Worm (Caenorhabditis elegans) whole organism, young adult: ENCODE measurements around the gene C31C9.7.

Source experiments
- B0336.3 ChIP-seq: fragments of 200-800 bp; sonication (Bioruptor generic); IDR thresholded peaks from 2 replicates; pipeline ENCODE4 v1.3.6; 2022; ENCODE audit warnings: missing genetic modification characterization, missing compliant biosample characterization
- F55B11.4 ChIP-seq: sonication (generic microtip); optimal IDR thresholded peaks from 2 replicates; lab custom pipeline; 2016; ENCODE audit warnings: missing compliant biosample characterization, missing genetic modification characterization, borderline replicate concordance; ENCODE audit not compliant: insufficient read depth
- K12H6.12 ChIP-seq: fragments of 200-800 bp; sonication (Bioruptor generic); optimal IDR thresholded peaks from 2 replicates; lab custom pipeline; 2018; ENCODE audit warnings: mild to moderate bottlenecking, missing genetic modification characterization, missing compliant biosample characterization
- Y79H2A.3 ChIP-seq: fragments of 200-800 bp; sonication (Bioruptor generic); conservative IDR thresholded peaks from 2 replicates; pipeline ENCODE4 v1.3.6; 2022; ENCODE audit warnings: missing genetic modification reagents, missing genetic modification characterization, missing compliant biosample characterization
- aptf-2 ChIP-seq: fragments of 200-800 bp; sonication (Bioruptor generic); conservative IDR thresholded peaks from 2 replicates; pipeline ENCODE4 v1.3.6; 2022; ENCODE audit warnings: missing genetic modification reagents, missing genetic modification characterization, missing compliant biosample characterization
- atf-7 ChIP-seq: sonication (generic microtip); optimal IDR thresholded peaks from 2 replicates; lab custom pipeline; 2017; ENCODE audit warnings: mild to moderate bottlenecking, missing genetic modification characterization, missing compliant biosample characterization
- athp-1 ChIP-seq: sonication (generic microtip); optimal IDR thresholded peaks from 2 replicates; lab custom pipeline; 2017; ENCODE audit warnings: mild to moderate bottlenecking, missing genetic modification characterization, missing compliant biosample characterization
- attf-3 ChIP-seq: fragments of 200-800 bp; sonication (Bioruptor generic); conservative IDR thresholded peaks from 2 replicates; pipeline ENCODE4 v1.3.6; 2022; ENCODE audit warnings: missing genetic modification reagents, missing genetic modification characterization, missing compliant biosample characterization
- attf-5 ChIP-seq: fragments of 200-800 bp; sonication (Bioruptor generic); optimal IDR thresholded peaks from 2 replicates; lab custom pipeline; 2018; ENCODE audit warnings: mild to moderate bottlenecking, missing genetic modification characterization, missing compliant biosample characterization
- bed-2 ChIP-seq: fragments of 200-800 bp; sonication (Bioruptor generic); IDR thresholded peaks from 2 replicates; pipeline ENCODE4 v1.3.6; 2022; ENCODE audit warnings: missing genetic modification reagents, missing genetic modification characterization, missing compliant biosample characterization
- cebp-1 ChIP-seq, 2 experiments: fragments of 200-800 bp in 1 of 2; sonication (Bioruptor generic) in 1 of 2; sonication (generic microtip) in 1 of 2; IDR thresholded peaks in 1 of 2; optimal IDR thresholded peaks in 1 of 2; 2 replicates each; pipeline versions ENCODE4 v1.3.6 to Lab custom; 2017 to 2022; ENCODE audit warnings: missing compliant biosample characterization in 2 of 2, missing genetic modification characterization in 2 of 2, mild to moderate bottlenecking in 1 of 2, missing genetic modification reagents in 1 of 2, moderate library complexity in 1 of 2
- ceh-100 ChIP-seq: fragments of 200-800 bp; sonication (Bioruptor generic); IDR thresholded peaks from 2 replicates; pipeline ENCODE4 v1.3.6; 2022; ENCODE audit warnings: missing genetic modification reagents, missing genetic modification characterization, missing compliant biosample characterization
- ceh-40 ChIP-seq: fragments of 200-800 bp; sonication (Bioruptor generic); IDR thresholded peaks from 2 replicates; pipeline ENCODE4 v1.3.6; 2022; ENCODE audit warnings: missing genetic modification characterization, missing compliant biosample characterization
- ceh-91 ChIP-seq: fragments of 200-800 bp; sonication (Bioruptor generic); IDR thresholded peaks from 2 replicates; pipeline ENCODE4 v1.3.6; 2022; ENCODE audit warnings: missing genetic modification reagents, missing genetic modification characterization, missing compliant biosample characterization
- dox-1 ChIP-seq: fragments of 200-800 bp; sonication (Bioruptor generic); IDR thresholded peaks from 2 replicates; pipeline ENCODE4 v1.3.6; 2022; ENCODE audit warnings: missing genetic modification reagents, missing genetic modification characterization, missing compliant biosample characterization
- dpl-1 ChIP-seq: fragments of 150-350 bp; optimal IDR thresholded peaks from 2 replicates; lab custom pipeline; 2014; ENCODE audit warnings: missing biosample characterization, missing genetic modification reagents, missing genetic modification characterization
- ekl-4 ChIP-seq: fragments of 200-800 bp; sonication (Bioruptor generic); IDR thresholded peaks from 2 replicates; pipeline ENCODE4 v1.3.6; 2022; ENCODE audit warnings: missing genetic modification reagents, missing genetic modification characterization, missing compliant biosample characterization
- hrde-1 ChIP-seq: sonication (generic microtip); optimal IDR thresholded peaks from 2 replicates; lab custom pipeline; 2016; ENCODE audit warnings: missing genetic modification characterization, mild to moderate bottlenecking, missing compliant biosample characterization, moderate library complexity, missing genotype, missing genetic modification reagents, borderline replicate concordance
- let-607 ChIP-seq, 2 experiments: fragments of 200-800 bp in 1 of 2; sonication (Bioruptor generic) in 1 of 2; sonication (generic microtip) in 1 of 2; optimal IDR thresholded peaks; 2 replicates each; lab custom pipeline; 2016 to 2018; ENCODE audit warnings: mild to moderate bottlenecking in 2 of 2, missing compliant biosample characterization in 2 of 2, missing genetic modification characterization in 2 of 2, moderate library complexity in 2 of 2, missing genotype in 1 of 2
- madf-3 ChIP-seq: fragments of 200-800 bp; sonication (Bioruptor generic); IDR thresholded peaks from 2 replicates; pipeline ENCODE4 v1.3.6; 2022; ENCODE audit warnings: missing genetic modification reagents, missing genetic modification characterization, missing compliant biosample characterization
- madf-6 ChIP-seq: fragments of 200-800 bp; sonication (Bioruptor generic); IDR thresholded peaks from 2 replicates; pipeline ENCODE4 v1.3.6; 2022; ENCODE audit warnings: missing genetic modification reagents, missing genetic modification characterization, missing compliant biosample characterization
- madf-8 ChIP-seq: fragments of 200-800 bp; sonication (Bioruptor generic); conservative IDR thresholded peaks from 2 replicates; pipeline ENCODE4 v1.3.6; 2022; ENCODE audit warnings: missing genetic modification reagents, missing genetic modification characterization, missing compliant biosample characterization
- nfyb-1 ChIP-seq: fragments of 200-800 bp; sonication (Bioruptor generic); IDR thresholded peaks from 2 replicates; pipeline ENCODE4 v1.3.6; 2022; ENCODE audit warnings: missing genetic modification reagents, missing genetic modification characterization, missing compliant biosample characterization
- nhr-179 ChIP-seq: sonication (generic microtip); optimal IDR thresholded peaks from 2 replicates; lab custom pipeline; 2016; ENCODE audit warnings: mild to moderate bottlenecking, missing genetic modification characterization, missing compliant biosample characterization
- nhr-27 ChIP-seq: fragments of 200-800 bp; sonication (Bioruptor generic); optimal IDR thresholded peaks from 2 replicates; lab custom pipeline; 2018; ENCODE audit warnings: mild to moderate bottlenecking, missing genetic modification characterization, moderate library complexity, missing compliant biosample characterization
- nhr-80 ChIP-seq: sonication (generic microtip); optimal IDR thresholded peaks from 2 replicates; lab custom pipeline; 2016; ENCODE audit warnings: missing genetic modification characterization, missing compliant biosample characterization
- pbrm-1 ChIP-seq: fragments of 200-800 bp; sonication (Bioruptor generic); IDR thresholded peaks from 2 replicates; pipeline ENCODE4 v1.3.6; 2022; ENCODE audit warnings: missing genetic modification reagents, missing genetic modification characterization, missing compliant biosample characterization
- snpc-3.4 ChIP-seq: sonication (generic microtip); optimal IDR thresholded peaks from 2 replicates; lab custom pipeline; 2017; ENCODE audit warnings: missing genetic modification characterization, mild to moderate bottlenecking, missing compliant biosample characterization, antibody characterized with exemption, moderate library complexity, missing genotype, missing genetic modification reagents
- snpc-4 ChIP-seq, 5 experiments: fragments of 150-350 bp in 1 of 5; sonication (generic microtip) in 4 of 5; optimal IDR thresholded peaks; 2 replicates each; lab custom pipeline; 2014 to 2018; ENCODE audit warnings: missing genetic modification characterization in 5 of 5, missing biosample characterization in 3 of 5, antibody characterized with exemption in 2 of 5, mild to moderate bottlenecking in 2 of 5, missing compliant biosample characterization in 2 of 5, missing genotype in 2 of 5, moderate library complexity in 2 of 5, missing genetic modification reagents in 1 of 5
- somi-1 ChIP-seq: fragments of 200-800 bp; sonication (Bioruptor generic); optimal IDR thresholded peaks from 2 replicates; lab custom pipeline; 2018; ENCODE audit warnings: mild to moderate bottlenecking, missing genetic modification characterization, missing compliant biosample characterization
- sptf-2 ChIP-seq: fragments of 200-800 bp; sonication (Bioruptor generic); optimal IDR thresholded peaks from 2 replicates; lab custom pipeline; 2018; ENCODE audit warnings: mild to moderate bottlenecking, missing genetic modification characterization, missing compliant biosample characterization
- tbp1 ChIP-seq: fragments of 200-800 bp; sonication (Bioruptor generic); optimal IDR thresholded peaks from 2 replicates; lab custom pipeline; 2018; ENCODE audit warnings: mild to moderate bottlenecking, missing genetic modification characterization, missing compliant biosample characterization
- tbx-9 ChIP-seq: sonication (generic microtip); optimal IDR thresholded peaks from 2 replicates; lab custom pipeline; 2016; ENCODE audit warnings: borderline replicate concordance, missing genetic modification characterization, inconsistent platforms, missing compliant biosample characterization
- tlf-1 ChIP-seq: fragments of 200-800 bp; sonication (Bioruptor generic); optimal IDR thresholded peaks from 2 replicates; lab custom pipeline; 2018; ENCODE audit warnings: mild to moderate bottlenecking, missing genetic modification characterization, missing compliant biosample characterization
- unc-130 ChIP-seq: sonication (generic microtip); optimal IDR thresholded peaks from 2 replicates; lab custom pipeline; 2016; ENCODE audit warnings: missing genetic modification reagents, missing genetic modification characterization, missing compliant biosample characterization
- unc-62 ChIP-seq: fragments of 150-350 bp; optimal IDR thresholded peaks from 2 replicates; lab custom pipeline; 2014; ENCODE audit warnings: missing biosample characterization, missing genetic modification reagents, missing genetic modification characterization
- zfh-2 ChIP-seq: fragments of 200-800 bp; sonication (Bioruptor generic); conservative IDR thresholded peaks from 2 replicates; pipeline ENCODE4 v1.3.6; 2022; ENCODE audit warnings: missing genetic modification reagents, missing genetic modification characterization, missing compliant biosample characterization
- ztf-26 ChIP-seq: sonication (generic microtip); optimal IDR thresholded peaks from 2 replicates; lab custom pipeline; 2017; ENCODE audit warnings: missing genetic modification characterization, missing compliant biosample characterization
- ztf-28 ChIP-seq: fragments of 200-800 bp; sonication (Bioruptor generic); IDR thresholded peaks from 2 replicates; pipeline ENCODE4 v1.3.6; 2022; ENCODE audit warnings: missing genetic modification reagents, missing genetic modification characterization, missing compliant biosample characterization

C31C9.7 gene

ce11 chrII:13664993-13665680 lies 3.8 kb upstream of the C31C9.7 start:
- TF ChIP-seq cebp-1 (GFP tag; IDR thresholded peaks at IDR 0.05; lab: Robert Waterston, UW) (no peak), cebp-1 (tag; optimal IDR thresholded peaks at IDR 0.05; lab: Kevin White, UChicago) (peak; percentile 21), nhr-80 (tag; lab: Kevin White, UChicago) (peak; percentile 59), madf-6 (GFP tag; lab: Robert Waterston, UW) (no peak), snpc-4 (GFP tag; optimal IDR thresholded peaks at IDR 0.05; lab: Kevin White, UChicago) (no peak), snpc-4 (tag; optimal IDR thresholded peaks at IDR 0.05; lab: Kevin White, UChicago) (peak; percentile 35 to 75 (median 62))

- no peak for TF ChIP-seq aptf-2 (GFP tag; lab: Robert Waterston, UW)
- no peak for TF ChIP-seq Y79H2A.3 (GFP tag; lab: Robert Waterston, UW)
- TF ChIP-seq nhr-80 (tag; lab: Kevin White, UChicago) = peak; percentile 86
- peak; percentile 64 for TF ChIP-seq zfh-2 (GFP tag; lab: Robert Waterston, UW)
- TF ChIP-seq unc-130 (GFP tag; lab: Kevin White, UChicago) = no peak
- peak; percentile 21 for TF ChIP-seq atf-7 (tag; lab: Kevin White, UChicago)
- TF ChIP-seq ekl-4 (GFP tag; lab: Robert Waterston, UW) = no peak
- 0 out of 2 replicates have a peak, but pooled peaks have one; percentile 26 for TF ChIP-seq dox-1
These were observed 1.9 kb downstream of the C31C9.7 start for ce11 chrII:13670707-13671295.

DNA sequence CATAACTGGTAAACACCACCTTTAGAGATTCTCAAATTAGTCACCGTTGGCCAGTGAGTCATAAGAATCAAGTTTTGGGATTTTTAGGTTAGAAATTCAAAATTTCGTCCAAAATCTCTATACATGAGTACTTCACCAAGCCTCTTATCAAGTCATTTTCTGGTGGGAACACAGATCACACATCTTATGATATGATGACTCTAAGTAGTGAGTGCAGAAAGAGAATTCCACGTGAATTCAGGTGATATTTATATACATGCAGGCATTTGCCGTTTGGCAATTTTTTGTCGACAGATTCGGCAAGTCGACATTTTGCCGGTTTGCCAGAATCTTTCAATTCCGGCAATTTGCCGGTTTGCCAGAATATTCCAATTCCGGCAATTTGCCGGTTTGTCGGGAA lies 3.2 kb downstream of the C31C9.7 start:
- TF ChIP-seq nfyb-1 (GFP tag; lab: Robert Waterston, UW) = 0 out of 2 replicates have a peak, but pooled peaks have one; percentile 33
- TF ChIP-seq nhr-80 (tag; lab: Kevin White, UChicago) = peak; percentile 20
- no peak for TF ChIP-seq nhr-27 (tag; lab: Kevin White, UChicago)

DNA sequence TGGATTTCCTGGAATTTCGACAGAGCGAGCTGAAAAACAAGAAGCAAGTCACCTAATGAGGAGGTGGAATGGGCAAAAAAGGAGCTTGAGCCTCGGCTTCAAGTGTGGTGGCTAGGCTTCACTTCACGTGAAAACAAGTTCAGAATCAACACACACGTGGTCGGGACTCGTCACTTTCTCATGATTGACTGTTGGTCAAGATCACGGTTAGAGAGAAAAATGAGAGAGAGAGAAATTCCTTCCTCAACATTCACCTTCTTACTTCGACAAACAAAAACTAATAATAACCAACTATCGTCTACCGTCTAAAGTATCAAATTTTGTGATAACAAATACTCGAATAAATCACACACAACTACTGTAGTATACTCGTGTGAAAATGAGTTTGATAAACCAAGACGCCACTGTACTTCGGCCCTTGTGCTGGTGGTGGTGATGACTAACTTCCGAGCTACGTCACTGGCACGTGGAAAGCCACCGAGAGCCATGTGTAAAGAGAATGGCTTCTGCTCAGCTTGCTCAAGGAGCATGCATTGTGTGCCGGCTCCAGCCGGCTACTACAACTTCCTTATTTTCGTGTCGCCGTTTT lies 4.8 kb downstream of the C31C9.7 start:
- TF ChIP-seq sptf-2 (GFP tag; lab: Kevin White, UChicago) (no peak), bed-2 (GFP tag; lab: Robert Waterston, UW) (no peak), unc-62 (GFP tag; lab: Kevin White, UChicago) (no peak), tbp1 (GFP tag; lab: Kevin White, UChicago) (no peak), let-607 (tag; optimal IDR thresholded peaks at IDR 0.05; lab: Kevin White, UChicago) (no peak), ceh-100 (GFP tag; lab: Robert Waterston, UW) (no peak), athp-1 (tag; lab: Kevin White, UChicago) (no peak), B0336.3 (GFP tag; lab: Robert Waterston, UW) (no peak), tbx-9 (no peak), somi-1 (GFP tag; lab: Kevin White, UChicago) (peak; percentile 17), ztf-26 (tag; lab: Kevin White, UChicago) (peak; percentile 29), madf-8 (no peak), K12H6.12 (tag; lab: Kevin White, UChicago) (peak; percentile 24), snpc-3.4 (tag; lab: Kevin White, UChicago) (no peak), ceh-40 (GFP tag; lab: Robert Waterston, UW) (no peak), ceh-91 (GFP tag; lab: Robert Waterston, UW) (no peak), nhr-80 (tag; lab: Kevin White, UChicago) (no peak), attf-5 (GFP tag; lab: Kevin White, UChicago) (no peak), pbrm-1 (GFP tag; lab: Robert Waterston, UW) (no peak), F55B11.4 (no peak), nhr-179 (tag; lab: Kevin White, UChicago) (no peak), dpl-1 (no peak), madf-3 (no peak), attf-3 (GFP tag; lab: Robert Waterston, UW) (no peak), hrde-1 (tag; lab: Kevin White, UChicago) (no peak), tlf-1 (GFP tag; lab: Kevin White, UChicago) (no peak), ztf-28 (GFP tag; lab: Robert Waterston, UW) (no peak)
